Fruit fly (Drosophila melanogaster): ENCODE results near the gene CG13252.

Gene CG13252

dm6 chr3L:20730323-20731238 is at the start of gene CG13252:
CG13252 (plus strand) TSS chr3L:20730591.
- TF ChIP-seq CG8159 (tag; optimal IDR thresholded peaks at IDR 0.05) (peak; percentile 9), gl (tag; optimal IDR thresholded peaks at IDR 0.05) (peak; percentile 24), CG4496 (GFP tag; IDR thresholded peaks at IDR 0.05) (peak; percentile 54; the same call in 2 of the 3 replicates), Ets98B (GFP tag; IDR thresholded peaks at IDR 0.05) (peak; percentile 60), CG34367 (tag; optimal IDR thresholded peaks at IDR 0.05) (no peak), CG17806 (tag; optimal IDR thresholded peaks at IDR 0.05) (no peak), Snoo (tag; optimal IDR thresholded peaks at IDR 0.05) (peak; percentile 40), CG8301 (tag; optimal IDR thresholded peaks at IDR 0.05) (peak; percentile 3), CG12605 (GFP tag; IDR thresholded peaks at IDR 0.05) (peak; percentile 50; the same call in 1 of the 2 replicates), EcR (GFP tag; optimal IDR thresholded peaks at IDR 0.05) (no peak), CG32121 (GFP tag; IDR thresholded peaks at IDR 0.05) (peak; percentile 72), fd96Ca (GFP tag; IDR thresholded peaks at IDR 0.05) (peak; percentile 35; the same call in 1 of the 3 replicates)

dm6 chr3L:20685079-20685478 is 45.3 kb upstream of the CG13252 start:
- TF ChIP-seq CG10348 (GFP tag; IDR thresholded peaks at IDR 0.05) (no peak), CG9948 (tag; optimal IDR thresholded peaks at IDR 0.05) (no peak), CG8301 (tag; optimal IDR thresholded peaks at IDR 0.05) (no peak), CG14655 (GFP tag; optimal IDR thresholded peaks at IDR 0.05) (peak; percentile 11)

- TF ChIP-seq rn (GFP tag; IDR thresholded peaks at IDR 0.05): no peak
- TF ChIP-seq CG15710 (tag; optimal IDR thresholded peaks at IDR 0.05): no peak
- TF ChIP-seq CG34367 (tag; optimal IDR thresholded peaks at IDR 0.05): no peak
- peak; percentile 2 for TF ChIP-seq CG17806 (tag; optimal IDR thresholded peaks at IDR 0.05)
- TF ChIP-seq CG9948 (tag; optimal IDR thresholded peaks at IDR 0.05): peak; percentile 37
- no peak for TF ChIP-seq CG32121 (GFP tag; IDR thresholded peaks at IDR 0.05)
- no peak for TF ChIP-seq CG4496 (GFP tag; IDR thresholded peaks at IDR 0.05)
- TF ChIP-seq CG8301 (tag; optimal IDR thresholded peaks at IDR 0.05): no peak
- TF ChIP-seq CG8159 (tag; optimal IDR thresholded peaks at IDR 0.05): peak; percentile 3
- TF ChIP-seq CG13204 (GFP tag; optimal IDR thresholded peaks at IDR 0.05): no peak
- no peak for TF ChIP-seq Pif1B (GFP tag; optimal IDR thresholded peaks at IDR 0.05)
- no peak for TF ChIP-seq fd96Ca (GFP tag; IDR thresholded peaks at IDR 0.05)
- TF ChIP-seq Snoo (tag; optimal IDR thresholded peaks at IDR 0.05): no peak
- TF ChIP-seq CG14655 (GFP tag; optimal IDR thresholded peaks at IDR 0.05): no peak
- no peak for TF ChIP-seq EcR (GFP tag; optimal IDR thresholded peaks at IDR 0.05)
- no peak for TF ChIP-seq Pif1A (GFP tag; optimal IDR thresholded peaks at IDR 0.05)
- TF ChIP-seq Ets98B (GFP tag; IDR thresholded peaks at IDR 0.05): no peak
- no peak for TF ChIP-seq gl (tag; optimal IDR thresholded peaks at IDR 0.05)
Measured at dm6 chr3L:20687134-20687787, 43.1 kb upstream of the CG13252 start.

- TF ChIP-seq CG9948 (tag; optimal IDR thresholded peaks at IDR 0.05): peak; percentile 13
- peak; percentile 39 for TF ChIP-seq CG8159 (tag; optimal IDR thresholded peaks at IDR 0.05)
- TF ChIP-seq CG32121 (GFP tag; IDR thresholded peaks at IDR 0.05): no peak
- TF ChIP-seq CG34367 (tag; optimal IDR thresholded peaks at IDR 0.05): peak; percentile 19
- TF ChIP-seq CG12605 (GFP tag; IDR thresholded peaks at IDR 0.05): no peak
- TF ChIP-seq CG17806 (tag; optimal IDR thresholded peaks at IDR 0.05): peak; percentile 9
- peak; percentile 76 for TF ChIP-seq EcR (GFP tag; optimal IDR thresholded peaks at IDR 0.05)
- TF ChIP-seq CG13204 (GFP tag; optimal IDR thresholded peaks at IDR 0.05): peak; percentile 17
- TF ChIP-seq Pif1B (GFP tag; optimal IDR thresholded peaks at IDR 0.05): peak; percentile 2
Measured at dm6 chr3L:20688194-20688785, 42.1 kb upstream of the CG13252 start.

- TF ChIP-seq CG17806 (tag; optimal IDR thresholded peaks at IDR 0.05) (no peak), gl (tag; optimal IDR thresholded peaks at IDR 0.05) (no peak), CG9948 (tag; optimal IDR thresholded peaks at IDR 0.05) (no peak), Pif1B (GFP tag; optimal IDR thresholded peaks at IDR 0.05) (no peak), CG10348 (GFP tag; IDR thresholded peaks at IDR 0.05) (no peak), CG32121 (GFP tag; IDR thresholded peaks at IDR 0.05) (no peak)
Measured at dm6 chr3L:20690074-20690473, 40.3 kb upstream of the CG13252 start.

dm6 chr3L:20690857-20691645 is 39.3 kb upstream of the CG13252 start:
- TF ChIP-seq EcR (GFP tag; optimal IDR thresholded peaks at IDR 0.05) (no peak), CG32121 (GFP tag; IDR thresholded peaks at IDR 0.05) (no peak), Ets98B (GFP tag; IDR thresholded peaks at IDR 0.05) (no peak), gl (tag; optimal IDR thresholded peaks at IDR 0.05) (no peak), D1 (tag; optimal IDR thresholded peaks at IDR 0.05) (no peak), CG13204 (GFP tag; optimal IDR thresholded peaks at IDR 0.05) (no peak), Pif1A (GFP tag; optimal IDR thresholded peaks at IDR 0.05) (no peak), Snoo (tag; optimal IDR thresholded peaks at IDR 0.05) (no peak), CG17806 (tag; optimal IDR thresholded peaks at IDR 0.05) (no peak), rn (GFP tag; IDR thresholded peaks at IDR 0.05) (no peak), CG14655 (GFP tag; optimal IDR thresholded peaks at IDR 0.05) (no peak)

All from whole organism, pupa.